Worm (Caenorhabditis elegans): Measurements from ENCODE around the gene F43C11.16.

The F43C11.16 gene

ce11 chrII:2366623-2367365 lies 6.9 kb upstream of the F43C11.16 start, which contains the start of the genes F43C11.12 and F16G10.5:
Gene F43C11.12 (minus strand): TSS chrII:2366723.
Gene F16G10.5 (plus strand): TSS chrII:2367315.
- TF ChIP-seq unc-62 (GFP tag; optimal IDR thresholded peaks at IDR 0.05), result no peak

DNA sequence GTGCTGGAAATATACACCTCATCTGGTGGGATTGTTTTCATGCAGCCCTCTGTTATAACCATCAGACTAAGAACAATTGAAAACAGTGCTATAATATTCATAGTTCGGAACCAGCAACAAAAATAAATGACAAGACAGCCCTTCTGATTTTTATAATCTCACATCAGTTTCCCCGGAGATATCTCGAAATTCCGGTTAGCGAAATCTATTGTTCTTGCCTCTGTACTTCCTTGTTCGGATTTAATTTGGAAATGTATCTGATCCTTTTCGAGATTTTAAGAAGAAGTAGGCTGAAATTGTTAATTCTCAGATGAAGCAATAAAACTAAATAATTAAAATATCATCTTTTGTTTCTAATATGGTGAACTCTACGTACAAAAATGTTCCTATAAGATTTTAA lies 3.8 kb upstream of the F43C11.16 start, which contains the start of gene F43C11.11:
Gene F43C11.11 (minus strand): TSS at position 101 of the 400 bp plus-strand sequence.
- no peak for TF ChIP-seq unc-62 (GFP tag; optimal IDR thresholded peaks at IDR 0.05)

DNA sequence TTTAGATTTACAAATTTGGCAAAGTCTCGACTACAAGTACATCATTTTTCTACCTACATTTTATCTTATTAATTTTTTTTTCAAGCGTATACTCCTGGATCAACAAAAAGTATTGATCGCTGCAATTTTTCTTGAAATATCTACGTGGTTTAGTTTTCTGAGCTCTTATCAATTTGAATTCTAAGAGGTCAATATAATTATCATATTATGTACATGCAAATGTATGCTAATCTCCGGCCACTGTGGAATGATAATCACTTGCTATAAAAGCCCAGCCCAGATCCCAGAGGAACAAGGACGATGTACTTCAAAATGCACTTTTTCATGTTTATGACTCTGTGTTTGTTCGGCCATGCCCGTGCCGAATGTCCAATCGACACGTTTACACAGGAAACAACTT lies 3.1 kb downstream of the F43C11.16 start, which contains the start of gene F43C11.1:
Gene F43C11.1 (plus strand): TSS at position 301 of the 400 bp plus-strand sequence.
- no peak for TF ChIP-seq unc-62 (GFP tag; optimal IDR thresholded peaks at IDR 0.05)

DNA sequence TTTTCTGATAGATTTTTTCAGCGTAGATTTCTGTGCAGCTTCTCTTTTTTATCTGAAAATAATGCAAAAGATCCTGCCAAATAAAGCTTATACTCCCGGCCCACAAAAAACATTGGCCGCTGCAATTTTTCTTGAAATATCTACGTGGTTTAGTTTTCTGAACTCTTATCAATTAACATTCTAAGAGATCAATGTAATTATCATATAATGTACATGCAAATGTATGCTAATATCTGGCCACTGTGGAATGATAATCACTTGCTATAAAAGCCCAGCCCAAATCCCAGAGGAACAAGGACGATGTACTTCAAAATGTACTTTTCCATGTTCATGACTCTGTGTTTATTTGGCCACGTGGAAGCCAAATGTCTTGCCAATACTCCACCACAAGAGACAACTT lies 5.4 kb downstream of the F43C11.16 start, which contains the start of gene F43C11.2:
Gene F43C11.2 (plus strand): TSS at position 301 of the 400 bp plus-strand sequence.
- TF ChIP-seq unc-62 (GFP tag; optimal IDR thresholded peaks at IDR 0.05), result no peak

DNA sequence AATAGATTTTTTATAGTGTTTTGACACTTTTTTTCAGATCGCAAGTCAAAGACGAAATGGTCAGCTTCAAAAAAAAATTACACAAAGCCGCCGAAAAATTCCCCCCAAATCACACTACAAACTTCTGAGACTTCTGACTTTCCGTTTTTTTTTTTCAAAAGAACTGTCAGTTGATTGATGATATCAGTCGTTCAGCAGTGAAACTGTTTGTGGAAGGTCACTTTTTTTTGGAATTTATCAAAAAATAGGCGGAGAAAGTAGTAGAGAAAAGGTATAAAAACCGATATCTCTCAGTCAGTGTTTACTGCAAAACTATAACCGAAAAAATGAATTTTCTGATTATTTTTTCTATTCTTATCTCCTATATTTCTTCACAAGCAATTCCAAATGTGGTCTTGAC lies 6.9 kb downstream of the F43C11.16 start, which contains the start of gene F43C11.3:
Gene F43C11.3 (plus strand): TSS at position 301 of the 400 bp plus-strand sequence.
- no peak for TF ChIP-seq unc-62 (GFP tag; optimal IDR thresholded peaks at IDR 0.05)

- no peak for TF ChIP-seq unc-62 (GFP tag; optimal IDR thresholded peaks at IDR 0.05)
Observed at ce11 chrII:2352546-2352945, 7.3 kb downstream of the F43C11.16 start, which contains the start of gene F43C11.10. Gene F43C11.10 (minus strand): TSS chrII:2352646.

ce11 chrII:2346672-2347071 lies 13.2 kb downstream of the F43C11.16 start, which contains the start of gene F43C11.4:
Gene F43C11.4 (plus strand): TSS chrII:2346972.
- TF ChIP-seq unc-62 (GFP tag; optimal IDR thresholded peaks at IDR 0.05), result no peak

DNA sequence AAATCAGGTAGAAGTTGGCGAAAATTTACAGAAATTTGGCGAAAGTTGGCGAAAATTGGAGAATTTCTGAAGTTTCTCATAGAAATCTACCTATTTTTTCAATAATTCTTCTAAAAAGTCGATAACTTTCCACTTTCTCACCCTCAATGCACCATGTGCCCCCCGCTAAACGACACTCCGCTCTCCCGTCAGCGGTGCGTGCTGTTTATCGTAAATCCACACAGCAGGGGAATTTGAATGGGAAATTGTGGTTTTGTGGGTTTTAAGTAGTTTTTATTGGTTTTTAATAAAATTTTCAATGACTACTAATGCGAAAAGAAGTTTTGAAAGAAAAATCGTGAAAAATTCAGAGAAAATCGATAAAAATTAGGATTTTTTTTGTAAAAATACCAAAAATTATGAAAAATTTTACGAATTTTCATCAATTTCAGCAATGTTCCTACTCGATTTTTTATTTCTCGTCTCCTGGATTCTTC lies 17.8 kb downstream of the F43C11.16 start, which contains the start of gene F43C11.6:
Gene F43C11.6 (plus strand): TSS at position 426 of the 476 bp plus-strand sequence.
- no peak for TF ChIP-seq unc-62 (GFP tag; optimal IDR thresholded peaks at IDR 0.05)

ce11 chrII:2341515-2341914 lies 18.4 kb downstream of the F43C11.16 start, which contains the start of gene enri-1:
Gene enri-1 (minus strand): TSS chrII:2341615.
- TF ChIP-seq unc-62 (GFP tag; optimal IDR thresholded peaks at IDR 0.05), result no peak

ce11 chrII:2340974-2341373 lies 18.9 kb downstream of the F43C11.16 start:
- TF ChIP-seq unc-62 (GFP tag; optimal IDR thresholded peaks at IDR 0.05), result no peak

DNA sequence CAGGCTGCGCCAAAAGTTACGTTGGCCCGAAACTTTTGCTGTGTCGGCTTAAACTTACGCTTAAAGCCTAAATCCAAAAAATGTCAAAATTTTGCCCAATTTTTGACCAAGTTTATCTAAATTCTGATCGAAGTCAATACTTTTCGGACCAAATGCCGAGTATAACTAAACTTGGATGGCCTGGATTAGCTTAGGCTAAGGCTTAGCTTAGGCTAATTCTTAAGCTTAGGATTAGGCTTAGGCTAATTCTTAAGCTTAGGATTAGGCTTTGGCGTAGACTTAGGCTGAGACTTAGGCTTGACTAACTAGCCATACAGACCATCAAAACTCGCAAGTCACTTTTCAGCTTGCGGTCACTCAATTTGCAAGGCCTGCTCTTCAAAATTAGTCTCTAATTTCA lies 23.7 kb downstream of the F43C11.16 start:
- no peak for TF ChIP-seq unc-62 (GFP tag; optimal IDR thresholded peaks at IDR 0.05)

ce11 chrII:2335572-2335971 lies 24.3 kb downstream of the F43C11.16 start, which contains the start of gene F43C11.7:
Gene F43C11.7 (plus strand): TSS chrII:2335897.
- TF ChIP-seq unc-62 (GFP tag; optimal IDR thresholded peaks at IDR 0.05), result no peak

DNA sequence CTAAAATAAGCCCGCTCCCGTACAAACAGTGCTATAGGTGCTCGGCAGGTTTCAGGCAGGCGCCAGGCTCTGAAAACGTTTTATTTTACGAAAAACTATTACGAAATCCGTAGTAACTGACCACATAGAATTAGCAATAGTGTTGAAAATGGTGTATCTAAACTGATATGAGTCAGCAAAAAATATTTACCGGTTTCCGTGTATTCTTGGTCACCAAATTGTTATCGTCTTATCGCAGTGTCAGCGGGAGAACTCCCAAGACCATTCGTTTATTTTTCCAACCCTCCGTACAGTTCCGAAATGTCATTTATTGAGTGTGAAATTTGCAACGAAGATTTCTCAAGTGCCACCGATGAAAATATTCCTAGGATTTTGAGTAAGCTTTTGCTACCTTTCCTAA lies 27.6 kb downstream of the F43C11.16 start, which contains the start of gene F43C11.8:
Gene F43C11.8 (plus strand): TSS at position 301 of the 400 bp plus-strand sequence.
- TF ChIP-seq unc-62 (GFP tag; optimal IDR thresholded peaks at IDR 0.05), result no peak

DNA sequence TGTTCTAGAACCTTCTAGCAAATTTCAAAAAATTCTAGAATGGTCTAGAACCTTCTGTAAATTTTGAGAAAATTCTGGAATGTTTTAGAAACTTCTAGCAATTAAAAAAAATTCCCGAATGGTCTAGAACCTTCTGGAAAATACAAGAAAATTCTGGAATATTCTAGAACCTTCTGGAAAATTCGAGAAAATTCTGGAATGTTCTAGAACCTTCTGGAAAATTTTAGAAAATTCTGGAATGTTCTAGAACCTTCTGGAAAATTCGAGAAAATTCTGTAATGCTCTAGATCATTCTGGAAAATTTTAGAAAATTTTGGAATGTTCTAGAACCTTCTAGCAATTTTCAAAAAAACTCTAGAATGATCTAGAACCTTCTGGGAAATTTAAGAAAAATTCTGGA lies 29.4 kb downstream of the F43C11.16 start:
- TF ChIP-seq unc-62 (GFP tag; optimal IDR thresholded peaks at IDR 0.05), result no peak

DNA sequence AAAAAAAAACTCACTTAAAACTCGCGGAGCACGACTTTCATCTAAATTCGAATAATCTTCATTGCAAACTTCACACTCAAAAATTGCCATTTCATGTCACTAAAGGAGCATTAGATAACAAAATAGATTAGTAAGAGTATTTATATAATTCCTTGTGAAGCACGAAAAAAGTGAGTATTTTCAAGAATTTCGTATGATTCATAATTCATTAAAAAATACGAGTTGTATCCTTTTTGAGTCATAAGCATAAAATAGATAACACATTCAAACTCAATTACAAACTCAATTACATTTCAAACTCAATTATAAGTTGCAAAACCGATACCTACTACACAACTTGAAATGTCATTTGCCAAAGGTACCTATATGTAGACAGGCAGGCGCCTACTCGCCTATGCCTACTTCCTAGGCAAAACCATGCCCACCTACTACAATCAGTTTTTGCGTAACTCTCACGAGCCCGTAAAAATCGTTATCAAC lies 30.9 kb downstream of the F43C11.16 start, which contains the start of the genes ZK1240.8 and ZK1240.1:
Gene ZK1240.8 (minus strand): TSS at position 101 of the 480 bp plus-strand sequence.
Gene ZK1240.1 (plus strand): TSS at position 430 of the 480 bp plus-strand sequence.
- TF ChIP-seq unc-62 (GFP tag; optimal IDR thresholded peaks at IDR 0.05), result no peak

- TF ChIP-seq unc-62 (GFP tag; optimal IDR thresholded peaks at IDR 0.05), result no peak
Observed at ce11 chrII:2324956-2325355, 34.9 kb downstream of the F43C11.16 start, which contains the start of gene ZK1240.11. Gene ZK1240.11 (plus strand): TSS chrII:2325256.

All from whole organism, dauer.